Worm (Caenorhabditis elegans) whole organism, L4/young adult: ENCODE results near the gene fipr-14.
A peak's percentile ranks its signal among the peaks of the same experiment; 100 is the strongest.

Experiments
- W03F9.2 ChIP-seq: fragments of 150-350 bp; optimal IDR thresholded peaks from 2 replicates; lab custom pipeline; 2014; ENCODE audit warnings: missing biosample characterization, missing genetic modification characterization
- dao-5 ChIP-seq: sonication (generic microtip); optimal IDR thresholded peaks from 2 replicates; lab custom pipeline; 2016; ENCODE audit warnings: missing genotype, missing genetic modification characterization, moderate library complexity, missing compliant biosample characterization
- him-1 ChIP-seq: sonication (generic microtip); optimal IDR thresholded peaks from 2 replicates; lab custom pipeline; 2016; ENCODE audit warnings: missing genotype, missing genetic modification reagents, missing genetic modification characterization, missing compliant biosample characterization

Gene fipr-14

DNA sequence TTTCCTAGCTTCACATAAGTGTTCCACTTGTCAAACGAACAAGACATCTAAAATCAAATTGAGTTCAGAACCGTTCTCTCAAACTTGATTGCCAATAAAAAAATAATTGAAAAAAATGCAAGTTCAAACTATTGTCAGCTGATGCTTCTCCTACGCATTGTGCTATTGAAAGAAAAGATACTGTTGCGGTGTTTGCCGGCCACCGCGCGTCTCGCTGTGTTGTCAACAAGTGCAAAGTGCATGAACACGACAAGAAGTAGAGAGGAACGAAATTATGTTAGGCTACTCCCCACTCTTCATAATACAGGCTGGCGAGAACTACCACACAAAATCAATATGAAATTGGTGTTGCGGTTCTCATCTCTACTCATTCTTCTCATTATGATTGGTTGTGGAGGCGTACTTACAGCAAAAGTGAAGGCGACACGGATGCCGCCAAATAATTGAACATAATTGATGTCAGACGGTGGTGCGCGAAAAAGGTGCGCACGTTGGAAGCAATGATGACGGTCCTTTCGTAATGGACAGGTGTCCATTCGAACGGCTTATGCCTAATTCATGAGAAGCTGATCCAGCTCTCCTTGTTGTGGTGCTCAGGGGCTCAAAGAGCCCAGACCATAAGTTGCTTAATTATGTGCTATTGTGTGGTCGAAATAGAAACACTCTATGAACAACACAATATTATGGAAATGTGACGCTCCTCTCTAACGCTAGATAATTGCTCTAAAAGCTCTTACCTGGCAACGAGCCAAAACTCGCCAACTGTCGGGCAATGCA, 9.4 kb upstream of the fipr-14 start:
- no peak for TF ChIP-seq dao-5 (tag; lab: Kevin White, UChicago)
- TF ChIP-seq W03F9.2 (tag; lab: Kevin White, UChicago): no peak
- TF ChIP-seq him-1 (tag; lab: Kevin White, UChicago): no peak

- TF ChIP-seq W03F9.2 (tag; lab: Kevin White, UChicago): no peak
- no peak for TF ChIP-seq dao-5 (tag; lab: Kevin White, UChicago)
- TF ChIP-seq him-1 (tag; lab: Kevin White, UChicago): no peak
These were observed 8.2 kb upstream of the fipr-14 start, which contains the start of gene F13E9.11 for ce11 chrIV:10868629-10869251. Gene F13E9.11 (minus strand): TSS chrIV:10869135.

DNA sequence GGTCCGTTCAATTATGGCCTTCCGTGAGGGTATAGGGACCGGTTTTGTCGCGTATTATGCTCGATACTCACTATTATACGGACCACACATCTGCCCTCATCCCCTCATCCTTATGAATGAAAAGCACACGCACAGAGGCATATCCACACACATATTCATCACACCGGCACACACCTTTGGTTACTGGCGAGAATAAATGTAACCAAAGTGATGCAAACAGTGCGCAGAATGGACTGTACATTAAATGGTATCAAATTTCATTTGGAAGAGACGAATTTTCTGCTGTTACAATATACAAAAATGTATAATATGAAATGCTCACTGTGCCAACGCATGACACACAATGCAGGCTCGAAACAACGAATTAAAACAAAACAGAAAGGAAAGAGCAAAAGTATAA, 7.3 kb upstream of the fipr-14 start:
- TF ChIP-seq him-1 (tag; lab: Kevin White, UChicago) (no peak), W03F9.2 (tag; lab: Kevin White, UChicago) (no peak), dao-5 (tag; lab: Kevin White, UChicago) (no peak)

DNA sequence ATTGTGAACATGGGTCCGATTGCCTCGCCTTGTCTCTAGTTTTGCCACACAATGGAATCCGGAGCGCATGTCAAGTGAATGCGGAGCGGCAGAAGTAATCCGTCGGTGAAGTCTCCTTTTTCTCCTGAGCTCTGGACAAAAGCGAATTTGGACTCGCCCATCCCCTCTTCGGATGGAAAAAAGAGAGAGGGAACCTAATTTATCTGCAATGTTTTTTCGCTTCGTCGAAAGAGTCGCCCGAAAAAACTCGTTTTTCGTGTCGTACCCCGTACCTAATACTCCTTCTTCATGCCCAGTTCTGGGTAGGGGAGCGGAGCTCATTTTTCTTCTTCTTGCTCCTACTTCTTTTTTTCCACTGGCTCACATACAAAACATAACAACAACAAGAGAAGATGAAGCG, 6.8 kb upstream of the fipr-14 start:
- TF ChIP-seq W03F9.2 (tag; lab: Kevin White, UChicago) (no peak), him-1 (tag; lab: Kevin White, UChicago) (peak; percentile 1)

- TF ChIP-seq W03F9.2 (tag; lab: Kevin White, UChicago) (no peak), him-1 (tag; lab: Kevin White, UChicago) (no peak), dao-5 (tag; lab: Kevin White, UChicago) (no peak)
These were observed 2.4 kb upstream of the fipr-14 start, which contains the start of gene F13E9.12 for ce11 chrIV:10874527-10874926. Gene F13E9.12 (minus strand): TSS chrIV:10874627.

DNA sequence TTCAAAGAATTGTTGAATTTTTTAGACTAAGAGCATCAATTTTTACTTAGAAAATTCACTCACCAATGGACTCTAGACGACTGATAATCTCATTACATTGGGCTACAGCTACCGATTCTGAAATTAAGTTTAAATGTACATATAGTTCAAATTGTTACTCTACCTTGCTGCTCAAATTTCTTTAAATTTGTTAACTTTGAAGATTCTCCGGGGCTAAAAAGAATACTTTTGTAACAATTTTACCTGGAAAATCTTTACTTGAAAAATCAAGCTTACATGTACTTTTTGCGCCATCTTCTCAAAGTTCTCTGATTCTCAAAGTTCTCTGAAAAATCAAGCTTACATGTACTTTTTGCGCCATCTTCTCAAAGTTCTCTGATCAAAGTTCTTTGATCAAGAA, 2.6 kb downstream of the fipr-14 start, which contains the start of gene sdz-13:
TSS of gene sdz-13 (minus strand) at position 101 of the 400 bp plus-strand sequence.
- TF ChIP-seq W03F9.2 (tag; lab: Kevin White, UChicago) (no peak), dao-5 (tag; lab: Kevin White, UChicago) (no peak), him-1 (tag; lab: Kevin White, UChicago) (no peak)

DNA sequence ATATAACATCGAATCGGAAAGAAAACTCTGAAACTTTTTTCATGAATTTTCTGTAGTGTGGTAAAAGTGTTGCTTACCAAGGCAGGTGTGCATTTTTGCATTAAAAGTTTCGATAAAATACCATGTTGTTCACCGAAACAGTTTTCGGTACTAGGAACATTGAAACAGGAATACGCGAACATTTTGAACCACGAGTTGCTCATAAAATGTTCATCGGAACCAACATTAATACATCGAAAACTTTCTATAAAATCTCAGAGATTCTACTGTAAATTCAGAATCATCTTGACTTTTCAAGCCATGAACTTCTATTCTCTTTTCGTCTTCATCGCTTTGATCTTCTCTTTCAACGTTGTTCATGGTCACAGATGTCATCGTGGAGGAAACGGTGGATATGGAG, 3.3 kb downstream of the fipr-14 start, which contains the start of gene fipr-15:
TSS of gene fipr-15 (plus strand) at position 301 of the 400 bp plus-strand sequence.
- no peak for TF ChIP-seq W03F9.2 (tag; lab: Kevin White, UChicago)
- no peak for TF ChIP-seq dao-5 (tag; lab: Kevin White, UChicago)
- TF ChIP-seq him-1 (tag; lab: Kevin White, UChicago): no peak

DNA sequence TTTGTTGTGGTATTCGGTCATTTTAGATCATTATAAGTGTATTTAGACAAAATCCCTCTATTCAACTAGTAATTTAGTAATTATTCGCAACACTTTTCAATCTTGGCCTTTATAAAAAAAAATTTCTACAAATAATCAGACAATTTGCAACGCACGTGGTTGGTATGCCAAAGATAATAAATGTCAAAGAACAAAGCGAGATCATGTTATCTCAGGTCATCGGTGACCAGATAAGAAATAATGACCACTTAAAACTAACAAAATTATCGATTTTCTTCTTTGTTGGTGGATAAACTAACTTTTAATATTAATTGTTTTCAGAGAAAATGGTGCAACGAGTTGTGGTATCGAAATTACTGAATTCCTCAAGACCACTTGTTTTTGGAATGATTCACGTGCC, 4.3 kb downstream of the fipr-14 start, which contains the start of gene F13E9.13:
TSS of gene F13E9.13 (plus strand) at position 317 of the 400 bp plus-strand sequence.
- no peak for TF ChIP-seq dao-5 (tag; lab: Kevin White, UChicago)
- no peak for TF ChIP-seq him-1 (tag; lab: Kevin White, UChicago)
- TF ChIP-seq W03F9.2 (tag; lab: Kevin White, UChicago): no peak

DNA sequence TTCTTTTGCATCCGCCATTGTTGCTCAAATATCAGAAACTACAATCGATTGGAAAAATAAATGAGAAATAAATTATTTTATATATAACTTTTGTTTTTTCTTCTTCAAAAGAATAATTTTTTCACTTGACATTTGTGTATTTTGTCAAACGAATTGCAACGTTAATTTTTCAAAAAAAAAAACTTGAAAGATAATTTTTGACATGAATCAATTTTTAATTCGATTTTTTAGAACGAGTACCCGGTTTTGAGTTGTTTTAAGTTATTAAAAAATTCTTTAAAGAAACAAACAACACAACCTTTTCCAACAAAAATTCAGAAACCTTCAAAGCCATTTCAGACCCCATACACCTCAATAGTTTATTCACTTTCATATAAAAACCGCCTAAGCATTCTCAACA, 7.3 kb downstream of the fipr-14 start, which contains the start of gene F13E9.5:
TSS of gene F13E9.5 (minus strand) at position 101 of the 400 bp plus-strand sequence.
- TF ChIP-seq W03F9.2 (tag; lab: Kevin White, UChicago): no peak
- TF ChIP-seq dao-5 (tag; lab: Kevin White, UChicago): no peak
- TF ChIP-seq him-1 (tag; lab: Kevin White, UChicago): no peak

DNA sequence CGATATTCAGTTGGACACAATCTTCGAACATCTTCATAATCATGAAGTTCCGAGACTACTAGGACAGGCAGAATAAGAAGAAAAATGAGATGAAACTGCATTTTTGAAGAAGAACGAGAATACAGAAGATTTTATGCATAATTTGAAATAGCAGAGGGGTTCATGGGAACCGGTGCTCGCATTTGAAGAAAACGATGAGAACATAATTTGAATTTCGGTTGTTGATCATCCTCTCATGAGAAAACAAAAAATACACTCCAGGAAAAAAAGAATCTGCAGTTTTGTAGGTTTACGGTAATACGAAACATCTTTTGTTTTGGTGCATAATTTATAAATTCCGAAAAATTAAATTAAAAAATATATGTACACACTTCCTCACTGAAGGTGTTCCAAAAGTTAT, 9.0 kb downstream of the fipr-14 start, which contains the start of gene srlf-11:
TSS of gene srlf-11 (minus strand) at position 101 of the 400 bp plus-strand sequence.
- TF ChIP-seq dao-5 (tag; lab: Kevin White, UChicago): no peak
- TF ChIP-seq W03F9.2 (tag; lab: Kevin White, UChicago): no peak
- no peak for TF ChIP-seq him-1 (tag; lab: Kevin White, UChicago)

DNA sequence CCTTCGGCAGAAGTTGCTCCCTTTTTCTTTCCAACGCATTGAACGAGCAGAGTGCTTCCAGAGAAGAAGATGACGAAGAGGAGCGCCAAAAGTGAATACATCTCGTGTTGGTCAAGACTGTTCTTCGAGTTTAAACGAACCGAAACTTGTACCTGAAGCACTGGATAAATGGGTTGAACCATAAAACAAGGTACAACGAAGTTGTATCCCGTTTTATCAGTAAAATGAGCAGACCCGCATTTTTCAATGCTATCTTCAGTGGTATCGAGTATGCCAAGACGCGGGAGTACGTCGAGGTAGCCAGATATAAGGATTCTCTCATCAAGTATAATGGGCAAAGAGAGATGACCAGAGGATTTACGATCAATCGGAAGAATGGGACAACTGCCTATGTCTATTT, 10.3 kb downstream of the fipr-14 start, which contains the start of gene F13E9.16:
TSS of gene F13E9.16 (minus strand) at position 101 of the 400 bp plus-strand sequence.
- TF ChIP-seq dao-5 (tag; lab: Kevin White, UChicago): no peak

DNA sequence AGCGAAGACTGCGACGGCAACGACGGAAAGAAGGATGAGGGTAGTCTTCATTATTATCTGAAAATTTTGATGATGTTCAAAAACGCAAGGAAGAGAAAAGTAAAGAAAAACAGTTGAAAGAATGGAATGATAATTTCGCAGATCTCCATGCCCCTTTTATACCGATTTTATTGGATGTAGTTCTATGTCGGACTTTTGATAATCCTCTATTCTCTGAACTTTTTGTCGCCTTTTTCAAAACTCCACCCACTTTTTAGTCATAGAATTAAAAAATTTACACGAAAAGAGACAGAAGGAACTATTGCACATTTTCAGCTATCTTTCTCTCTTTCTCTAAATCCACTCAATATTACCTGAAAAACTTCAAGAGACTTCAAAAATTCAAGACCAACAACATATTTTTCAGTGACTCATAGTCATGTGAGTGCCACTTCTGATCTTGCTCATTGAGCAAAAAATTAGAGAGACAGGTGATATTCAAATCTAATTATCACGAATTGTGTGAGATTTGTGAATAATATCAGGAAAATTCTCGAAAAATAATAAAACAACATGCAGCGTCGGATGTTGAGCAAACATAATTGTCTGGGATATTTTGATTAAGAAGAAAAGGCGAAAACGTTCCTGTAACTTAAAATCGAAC, 13.0 kb downstream of the fipr-14 start, which contains the start of gene F13E9.15:
TSS of gene F13E9.15 (minus strand) at position 51 of the 643 bp plus-strand sequence.
- no peak for TF ChIP-seq dao-5 (tag; lab: Kevin White, UChicago)
- no peak for TF ChIP-seq W03F9.2 (tag; lab: Kevin White, UChicago)
- no peak for TF ChIP-seq him-1 (tag; lab: Kevin White, UChicago)

ce11 chrIV:10891993-10892392, 15.0 kb downstream of the fipr-14 start, which contains the start of gene srlf-12:
Gene srlf-12 (minus strand): TSS chrIV:10892093.
- TF ChIP-seq him-1 (tag; lab: Kevin White, UChicago) (no peak), W03F9.2 (tag; lab: Kevin White, UChicago) (no peak), dao-5 (tag; lab: Kevin White, UChicago) (no peak)
